Fruit fly (Drosophila melanogaster) whole organism, embryonic: ENCODE results near the gene CG33654.

ENCODE experiments used
- Bgb ChIP-seq: fragments of 200-800 bp; sonication (Bioruptor generic); IDR thresholded peaks from 2 replicates; pipeline ENCODE4 v1.3.6; 2022; ENCODE audit warnings: missing biosample characterization, missing genetic modification characterization; ENCODE audit not compliant: partially characterized antibody
- C15 ChIP-seq: fragments of 200-800 bp; sonication (Bioruptor generic); IDR thresholded peaks from 3 replicates; pipeline ENCODE4 v1.3.6; 2022; ENCODE audit warnings: missing biosample characterization, missing genetic modification characterization
- CG10462 ChIP-seq: fragments of 200-800 bp; sonication (Bioruptor generic); optimal IDR thresholded peaks from 2 replicates; lab custom pipeline; 2016; ENCODE audit warnings: missing biosample characterization, missing genetic modification characterization
- CG1233 ChIP-seq: fragments of 200-800 bp; sonication (Bioruptor generic); optimal IDR thresholded peaks from 4 replicates; lab custom pipeline; 2018; ENCODE audit warnings: missing biosample characterization, mild to moderate bottlenecking, missing genetic modification characterization
- CG12391 ChIP-seq: fragments of 200-800 bp; sonication (Bioruptor generic); optimal IDR thresholded peaks from 3 replicates; lab custom pipeline; 2018; ENCODE audit warnings: missing biosample characterization, mild to moderate bottlenecking, missing genetic modification characterization, moderate library complexity
- CG13624 ChIP-seq: fragments of 200-800 bp; sonication (Bioruptor generic); optimal IDR thresholded peaks from 2 replicates; lab custom pipeline; 2016; ENCODE audit warnings: missing biosample characterization, missing genetic modification characterization
- CG1602 ChIP-seq: fragments of 200-800 bp; sonication (Bioruptor generic); optimal IDR thresholded peaks from 3 replicates; lab custom pipeline; 2016; ENCODE audit warnings: missing biosample characterization, missing genetic modification characterization
- CG16813 ChIP-seq: fragments of 200-800 bp; sonication (Bioruptor generic); IDR thresholded peaks from 3 replicates; pipeline ENCODE4 v1.3.6; 2022; ENCODE audit warnings: missing biosample characterization, missing genetic modification characterization; ENCODE audit not compliant: partially characterized antibody
- CG17612 ChIP-seq: fragments of 200-800 bp; sonication (Bioruptor generic); IDR thresholded peaks from 2 replicates; pipeline ENCODE4 v1.3.6; 2022; ENCODE audit warnings: missing biosample characterization, missing genetic modification characterization
- CG3163 ChIP-seq: fragments of 200-800 bp; sonication (Bioruptor generic); optimal IDR thresholded peaks from 3 replicates; lab custom pipeline; 2016; ENCODE audit warnings: missing biosample characterization, missing genetic modification characterization
- CG4404 ChIP-seq: fragments of 200-800 bp; sonication (Bioruptor generic); IDR thresholded peaks from 2 replicates; pipeline ENCODE4 v1.3.6; 2022; ENCODE audit warnings: missing biosample characterization, missing genetic modification characterization
- CG5180 ChIP-seq: fragments of 200-800 bp; sonication (Bioruptor generic); optimal IDR thresholded peaks from 3 replicates; lab custom pipeline; 2017; ENCODE audit warnings: missing biosample characterization, missing genetic modification characterization, mild to moderate bottlenecking, moderate library complexity, missing genetic modification reagents
- CG5953 ChIP-seq: fragments of 200-800 bp; sonication (Bioruptor generic); IDR thresholded peaks from 2 replicates; pipeline ENCODE4 v1.3.6; 2022; ENCODE audit warnings: missing biosample characterization, missing genetic modification characterization
- CG7786 ChIP-seq: fragments of 200-800 bp; sonication (Bioruptor generic); optimal IDR thresholded peaks from 2 replicates; lab custom pipeline; 2016; ENCODE audit warnings: missing biosample characterization, missing genetic modification characterization
- CG7928 ChIP-seq: fragments of 200-800 bp; sonication (Bioruptor generic); optimal IDR thresholded peaks from 2 replicates; lab custom pipeline; 2017; ENCODE audit warnings: missing biosample characterization, mild to moderate bottlenecking, missing genetic modification characterization
- CG8388 ChIP-seq: fragments of 200-800 bp; sonication (Bioruptor generic); optimal IDR thresholded peaks from 2 replicates; lab custom pipeline; 2019; ENCODE audit warnings: missing biosample characterization, mild to moderate bottlenecking, missing genetic modification characterization, moderate library complexity
- CG9727 ChIP-seq: fragments of 200-800 bp; sonication (Bioruptor generic); optimal IDR thresholded peaks from 3 replicates; lab custom pipeline; 2017; ENCODE audit warnings: missing biosample characterization, mild to moderate bottlenecking, missing genetic modification characterization
- CG9876 ChIP-seq: fragments of 200-800 bp; sonication (Bioruptor generic); optimal IDR thresholded peaks from 2 replicates; lab custom pipeline; 2016; ENCODE audit warnings: missing biosample characterization, missing genetic modification characterization
- Chrac-16 ChIP-seq: fragments of 200-800 bp; sonication (Bioruptor generic); optimal IDR thresholded peaks from 3 replicates; lab custom pipeline; 2016; ENCODE audit warnings: missing biosample characterization, missing genetic modification characterization
- Dbx ChIP-seq: fragments of 200-800 bp; sonication (Bioruptor generic); IDR thresholded peaks from 3 replicates; pipeline ENCODE4 v1.3.6; 2022; ENCODE audit warnings: missing biosample characterization, missing genetic modification characterization
- Dll ChIP-seq: fragments of 200-800 bp; sonication (Bioruptor generic); IDR thresholded peaks from 4 replicates; pipeline ENCODE4 v1.3.6; 2022; ENCODE audit warnings: missing biosample characterization, missing genetic modification characterization; ENCODE audit not compliant: partially characterized antibody
- Mes4 ChIP-seq: fragments of 200-800 bp; sonication (Bioruptor generic); optimal IDR thresholded peaks from 2 replicates; lab custom pipeline; 2016; ENCODE audit warnings: missing biosample characterization, missing genetic modification characterization
- Opbp ChIP-seq: fragments of 200-800 bp; sonication (Bioruptor generic); IDR thresholded peaks from 3 replicates; pipeline ENCODE4 v1.3.6; 2022; ENCODE audit warnings: missing biosample characterization, missing genetic modification characterization; ENCODE audit not compliant: partially characterized antibody
- PHDP ChIP-seq: fragments of 200-800 bp; sonication (Bioruptor generic); optimal IDR thresholded peaks from 3 replicates; lab custom pipeline; 2018; ENCODE audit warnings: missing biosample characterization, mild to moderate bottlenecking, missing genetic modification characterization, moderate library complexity
- Sox102F ChIP-seq: fragments of 200-800 bp; sonication (Bioruptor generic); optimal IDR thresholded peaks from 2 replicates; lab custom pipeline; 2018; ENCODE audit warnings: missing biosample characterization, mild to moderate bottlenecking, missing genetic modification characterization, moderate library complexity
- Ssrp ChIP-seq: fragments of 200-800 bp; sonication (Bioruptor generic); optimal IDR thresholded peaks from 2 replicates; lab custom pipeline; 2018; ENCODE audit warnings: missing biosample characterization, mild to moderate bottlenecking, missing genetic modification characterization, moderate library complexity
- Taf1 ChIP-seq: fragments of 200-800 bp; sonication (Bioruptor generic); IDR thresholded peaks from 2 replicates; pipeline ENCODE4 v1.3.6; 2022; ENCODE audit warnings: missing biosample characterization, missing genetic modification characterization
- ac ChIP-seq: fragments of 200-800 bp; sonication (Bioruptor generic); optimal IDR thresholded peaks from 3 replicates; lab custom pipeline; 2017; ENCODE audit warnings: missing biosample characterization, mild to moderate bottlenecking, missing genetic modification characterization
- bowl ChIP-seq: fragments of 200-800 bp; sonication (Bioruptor generic); IDR thresholded peaks from 2 replicates; pipeline ENCODE4 v1.3.6; 2022; ENCODE audit warnings: missing biosample characterization, missing genetic modification characterization
- caup ChIP-seq: fragments of 200-800 bp; sonication (Bioruptor generic); optimal IDR thresholded peaks from 3 replicates; lab custom pipeline; 2017; ENCODE audit warnings: missing biosample characterization, mild to moderate bottlenecking, missing genetic modification characterization, moderate library complexity; ENCODE audit not compliant: severe bottlenecking
- dati ChIP-seq: fragments of 200-800 bp; sonication (Bioruptor generic); IDR thresholded peaks from 2 replicates; pipeline ENCODE4 v1.3.6; 2022; ENCODE audit warnings: missing biosample characterization, missing genetic modification characterization
- dmrt11E ChIP-seq: fragments of 200-800 bp; sonication (Bioruptor generic); optimal IDR thresholded peaks from 3 replicates; lab custom pipeline; 2018; ENCODE audit warnings: missing biosample characterization, mild to moderate bottlenecking, missing genetic modification characterization, moderate library complexity
- emc ChIP-seq: fragments of 200-800 bp; sonication (Bioruptor generic); optimal IDR thresholded peaks from 2 replicates; lab custom pipeline; 2016; ENCODE audit warnings: missing biosample characterization, missing genetic modification characterization
- esg ChIP-seq: fragments of 200-800 bp; sonication (Bioruptor generic); conservative IDR thresholded peaks from 2 replicates; pipeline ENCODE4 v1.3.6; 2022; ENCODE audit warnings: missing biosample characterization, missing genetic modification characterization
- eve ChIP-seq, 2 experiments: fragments of >200 bp; optimal IDR thresholded peaks; 2 replicates each; lab custom pipeline; 2017; ENCODE audit warnings: missing biosample characterization in 2 of 2, missing genetic modification characterization in 2 of 2
- gcm2 ChIP-seq: fragments of 200-800 bp; sonication (Bioruptor generic); optimal IDR thresholded peaks from 2 replicates; lab custom pipeline; 2016; ENCODE audit warnings: missing biosample characterization, missing genetic modification characterization
- inv ChIP-seq: fragments of 200-800 bp; sonication (Bioruptor generic); IDR thresholded peaks from 2 replicates; pipeline ENCODE4 v1.3.6; 2022; ENCODE audit warnings: missing biosample characterization, missing genetic modification characterization; ENCODE audit not compliant: partially characterized antibody
- lab ChIP-seq: fragments of 200-800 bp; sonication (Bioruptor generic); optimal IDR thresholded peaks from 3 replicates; lab custom pipeline; 2017; ENCODE audit warnings: missing biosample characterization, missing genetic modification characterization, mild to moderate bottlenecking, moderate library complexity, missing genetic modification reagents
- lmd ChIP-seq: fragments of 200-800 bp; sonication (Bioruptor generic); IDR thresholded peaks from 2 replicates; pipeline ENCODE4 v1.3.6; 2022; ENCODE audit warnings: missing biosample characterization, missing genetic modification characterization
- lola ChIP-seq, 3 experiments: fragments of >200 bp in 2 of 3; fragments of 200-800 bp in 1 of 3; sonication (Bioruptor generic) in 1 of 3; optimal IDR thresholded peaks; 2 replicates each; lab custom pipeline; 2017 to 2019; ENCODE audit warnings: missing biosample characterization in 3 of 3, missing genetic modification characterization in 3 of 3, mild to moderate bottlenecking in 1 of 3, moderate library complexity in 1 of 3
- mirr ChIP-seq: fragments of 200-800 bp; sonication (Bioruptor generic); optimal IDR thresholded peaks from 3 replicates; lab custom pipeline; 2018; ENCODE audit warnings: missing biosample characterization, mild to moderate bottlenecking, missing genetic modification characterization
- org-1 ChIP-seq: fragments of 200-800 bp; sonication (Bioruptor generic); optimal IDR thresholded peaks from 2 replicates; lab custom pipeline; 2017; ENCODE audit warnings: missing biosample characterization, missing genetic modification characterization
- otp ChIP-seq: fragments of 200-800 bp; sonication (Bioruptor generic); IDR thresholded peaks from 3 replicates; pipeline ENCODE4, ENCODE4 v1.3.6; 2022; ENCODE audit warnings: missing biosample characterization, missing genetic modification characterization
- phol ChIP-seq: fragments of 200-800 bp; sonication (Bioruptor generic); optimal IDR thresholded peaks from 3 replicates; lab custom pipeline; 2018; ENCODE audit warnings: missing biosample characterization, mild to moderate bottlenecking, missing genetic modification characterization, moderate library complexity
- pum ChIP-seq: fragments of 200-800 bp; sonication (Bioruptor generic); optimal IDR thresholded peaks from 2 replicates; lab custom pipeline; 2016; ENCODE audit warnings: missing biosample characterization, missing genetic modification characterization
- seq ChIP-seq: fragments of 200-800 bp; sonication (Bioruptor generic); IDR thresholded peaks from 2 replicates; pipeline ENCODE4 v1.3.6; 2022; ENCODE audit warnings: missing biosample characterization, missing genetic modification characterization
- shn ChIP-seq: fragments of 200-800 bp; sonication (Bioruptor generic); optimal IDR thresholded peaks from 3 replicates; lab custom pipeline; 2016; ENCODE audit warnings: missing biosample characterization, missing genetic modification characterization
- slbo ChIP-seq: fragments of 200-800 bp; sonication (Bioruptor generic); IDR thresholded peaks from 2 replicates; pipeline ENCODE4 v1.3.6; 2022; ENCODE audit warnings: missing biosample characterization, missing genetic modification characterization
- so ChIP-seq: fragments of 200-800 bp; sonication (Bioruptor generic); IDR thresholded peaks from 3 replicates; pipeline ENCODE4 v1.3.6; 2022; ENCODE audit warnings: missing biosample characterization, missing genetic modification characterization
- tio ChIP-seq: fragments of 200-800 bp; sonication (Bioruptor generic); optimal IDR thresholded peaks from 2 replicates; lab custom pipeline; 2017; ENCODE audit warnings: missing biosample characterization, missing genetic modification characterization, inconsistent platforms
- toy ChIP-seq: fragments of 200-800 bp; sonication (Bioruptor generic); IDR thresholded peaks from 2 replicates; pipeline ENCODE4 v1.3.6; 2022; ENCODE audit warnings: missing biosample characterization, missing genetic modification characterization

CG33654 gene

dm6 chr3R:9600558-9600959 is 17.5 kb upstream of the CG33654 start (continued):
- no peak for TF ChIP-seq CG3163 (GFP tag; lab: Kevin White, UChicago)
- TF ChIP-seq dati (GFP tag; lab: Robert Waterston, UW) = no peak
- TF ChIP-seq dmrt11E (tag; lab: Kevin White, UChicago) = peak; percentile 39
- peak; percentile 22 for TF ChIP-seq CG12391 (tag; lab: Kevin White, UChicago)
- peak; percentile 8 for TF ChIP-seq CG8388
- no peak for TF ChIP-seq CG16813 (GFP tag; lab: Robert Waterston, UW)
- no peak for TF ChIP-seq CG9876 (GFP tag; lab: Kevin White, UChicago)
- TF ChIP-seq org-1 (GFP tag; lab: Kevin White, UChicago) = no peak
- TF ChIP-seq Dll (GFP tag; lab: Robert Waterston, UW) = no peak
- TF ChIP-seq Dbx (GFP tag; lab: Robert Waterston, UW) = peak; percentile 65; the same call in 2 of the 3 replicates
- TF ChIP-seq shn (GFP tag; lab: Kevin White, UChicago) = no peak
- peak; percentile 61 for TF ChIP-seq PHDP (tag; lab: Kevin White, UChicago)
- no peak for TF ChIP-seq eve (GFP tag; optimal IDR thresholded peaks at IDR 0.05; lab: Kevin White, UChicago)
- TF ChIP-seq pum (GFP tag; lab: Kevin White, UChicago) = no peak
- no peak for TF ChIP-seq CG7786 (GFP tag; lab: Kevin White, UChicago)
- TF ChIP-seq mirr = no peak
- TF ChIP-seq CG1602 (GFP tag; lab: Kevin White, UChicago) = no peak
- no peak for TF ChIP-seq bowl
- TF ChIP-seq Sox102F (GFP tag; lab: Kevin White, UChicago) = peak; percentile 23
- TF ChIP-seq Opbp (GFP tag; lab: Robert Waterston, UW) = no peak
- TF ChIP-seq otp = no peak
- TF ChIP-seq CG4404 (GFP tag; lab: Robert Waterston, UW) = no peak
- TF ChIP-seq CG10462 (GFP tag; lab: Kevin White, UChicago) = no peak
- TF ChIP-seq CG7928 (GFP tag; lab: Kevin White, UChicago) = peak; percentile 37
- peak; percentile 24; the same call in 1 of the 2 replicates for TF ChIP-seq Taf1 (GFP tag; lab: Robert Waterston, UW)
- TF ChIP-seq Bgb (GFP tag; lab: Robert Waterston, UW) = no peak
- peak; percentile 81 for TF ChIP-seq lab
- no peak for TF ChIP-seq toy (GFP tag; lab: Robert Waterston, UW)
- TF ChIP-seq lola (GFP tag; optimal IDR thresholded peaks at IDR 0.05; lab: Kevin White, UChicago) = peak in 1 of 3 experiments; percentile 8
- TF ChIP-seq ac (GFP tag; lab: Kevin White, UChicago) = no peak
- TF ChIP-seq CG9727 = peak; percentile 72
- TF ChIP-seq CG17612 = 0 out of 2 replicates have a peak, but pooled peaks have one; percentile 12
- peak; percentile 23 for TF ChIP-seq tio (GFP tag; lab: Kevin White, UChicago)
- no peak for TF ChIP-seq emc (GFP tag; lab: Kevin White, UChicago)
- TF ChIP-seq CG13624 (GFP tag; lab: Kevin White, UChicago) = peak; percentile 33
- TF ChIP-seq so (GFP tag; lab: Robert Waterston, UW) = no peak
- TF ChIP-seq Chrac-16 (GFP tag; lab: Kevin White, UChicago) = no peak
- no peak for TF ChIP-seq inv (GFP tag; lab: Robert Waterston, UW)
- TF ChIP-seq esg (GFP tag; lab: Robert Waterston, UW) = no peak
- TF ChIP-seq CG5953 (GFP tag; lab: Robert Waterston, UW) = no peak
- no peak for TF ChIP-seq seq
- TF ChIP-seq Ssrp (tag; lab: Kevin White, UChicago) = peak; percentile 4
- peak; percentile 46 for TF ChIP-seq CG5180 (GFP tag; lab: Kevin White, UChicago)
- peak; percentile 30; the same call in 1 of the 2 replicates for TF ChIP-seq lmd (GFP tag; lab: Robert Waterston, UW)
- peak; percentile 67 for TF ChIP-seq slbo (GFP tag; lab: Robert Waterston, UW)
- no peak for TF ChIP-seq gcm2 (GFP tag; lab: Kevin White, UChicago)
- TF ChIP-seq Mes4 = no peak
- TF ChIP-seq caup = peak; percentile 71
- TF ChIP-seq C15 (GFP tag; lab: Robert Waterston, UW) = no peak
- TF ChIP-seq phol = peak; percentile 29
- TF ChIP-seq CG1233 (GFP tag; lab: Kevin White, UChicago) = peak; percentile 53
